Fruit fly (Drosophila melanogaster) whole organism, embryonic: ENCODE results near the gene CG5181.

ENCODE experiments used
- Adf1 ChIP-seq: fragments of 200-800 bp; sonication (Bioruptor generic); IDR thresholded peaks from 2 replicates; pipeline ENCODE4 v1.3.6; 2022; ENCODE audit warnings: missing biosample characterization, missing genetic modification characterization
- B-H2 ChIP-seq: fragments of 200-800 bp; sonication (Bioruptor generic); optimal IDR thresholded peaks from 2 replicates; lab custom pipeline; 2018; ENCODE audit warnings: missing biosample characterization, mild to moderate bottlenecking, missing genetic modification characterization
- BEAF-32 ChIP-seq: fragments of 200-800 bp; sonication (Bioruptor generic); optimal IDR thresholded peaks from 3 replicates; lab custom pipeline; 2017; ENCODE audit warnings: missing biosample characterization, missing genetic modification characterization, mild to moderate bottlenecking, moderate library complexity, missing genetic modification reagents
- CG10209 ChIP-seq: fragments of 200-800 bp; sonication (Bioruptor generic); optimal IDR thresholded peaks from 3 replicates; lab custom pipeline; 2017; ENCODE audit warnings: missing biosample characterization, mild to moderate bottlenecking, missing genetic modification characterization, missing genetic modification reagents
- CG10431 ChIP-seq: fragments of 200-800 bp; sonication (Bioruptor generic); optimal IDR thresholded peaks from 3 replicates; lab custom pipeline; 2018; ENCODE audit warnings: missing biosample characterization, mild to moderate bottlenecking, missing genetic modification characterization
- CG11247 ChIP-seq: fragments of 200-800 bp; sonication (Bioruptor generic); IDR thresholded peaks from 2 replicates; pipeline ENCODE4 v1.3.6; 2022; ENCODE audit warnings: missing biosample characterization, missing genetic modification characterization
- CG12236 ChIP-seq: fragments of 200-800 bp; sonication (Bioruptor generic); optimal IDR thresholded peaks from 2 replicates; lab custom pipeline; 2016; ENCODE audit warnings: missing biosample characterization, missing genetic modification characterization
- CG12659 ChIP-seq: fragments of 200-800 bp; sonication (Bioruptor generic); optimal IDR thresholded peaks from 3 replicates; lab custom pipeline; 2017; ENCODE audit warnings: mild to moderate bottlenecking, missing biosample characterization, missing genetic modification reagents, missing genetic modification characterization
- CG12769 ChIP-seq: fragments of 200-800 bp; sonication (Bioruptor generic); optimal IDR thresholded peaks from 2 replicates; lab custom pipeline; 2019; ENCODE audit warnings: missing biosample characterization, mild to moderate bottlenecking, missing genetic modification characterization, moderate library complexity
- CG13424 ChIP-seq: fragments of 200-800 bp; sonication (Bioruptor generic); optimal IDR thresholded peaks from 2 replicates; lab custom pipeline; 2019; ENCODE audit warnings: missing biosample characterization, mild to moderate bottlenecking, missing genetic modification characterization, moderate library complexity
- CG16779 ChIP-seq: fragments of 200-800 bp; sonication (Bioruptor generic); IDR thresholded peaks from 2 replicates; pipeline ENCODE4 v1.3.6; 2022; ENCODE audit warnings: missing biosample characterization, missing genetic modification characterization
- CG17361 ChIP-seq: fragments of 200-800 bp; sonication (Bioruptor generic); IDR thresholded peaks from 3 replicates; pipeline ENCODE4 v1.3.6; 2022; ENCODE audit warnings: missing biosample characterization, missing genetic modification characterization
- CG18262 ChIP-seq: fragments of 200-800 bp; optimal IDR thresholded peaks from 3 replicates; lab custom pipeline; 2019; ENCODE audit warnings: missing biosample characterization, mild to moderate bottlenecking, missing genetic modification characterization, moderate library complexity
- CG2116 ChIP-seq: fragments of 200-800 bp; sonication (Bioruptor generic); optimal IDR thresholded peaks from 3 replicates; lab custom pipeline; 2018; ENCODE audit warnings: missing biosample characterization, mild to moderate bottlenecking, missing genetic modification characterization
- CG2129 ChIP-seq: fragments of 200-800 bp; sonication (Bioruptor generic); IDR thresholded peaks from 2 replicates; pipeline ENCODE4 v1.3.6; 2022; ENCODE audit warnings: missing biosample characterization, missing genetic modification characterization; ENCODE audit not compliant: partially characterized antibody
- CG2712 ChIP-seq: fragments of 200-800 bp; optimal IDR thresholded peaks from 3 replicates; lab custom pipeline; 2019; ENCODE audit warnings: missing biosample characterization, mild to moderate bottlenecking, missing genetic modification characterization, moderate library complexity
- CG2875 ChIP-seq: fragments of 200-800 bp; sonication (Bioruptor generic); optimal IDR thresholded peaks from 2 replicates; lab custom pipeline; 2017; ENCODE audit warnings: missing biosample characterization, mild to moderate bottlenecking, missing genetic modification characterization, missing genetic modification reagents
- CG30403 ChIP-seq: fragments of 200-800 bp; sonication (Bioruptor generic); optimal IDR thresholded peaks from 3 replicates; lab custom pipeline; 2016; ENCODE audit warnings: missing biosample characterization, missing genetic modification characterization
- CG3065 ChIP-seq: fragments of 200-800 bp; sonication (Bioruptor generic); optimal IDR thresholded peaks from 2 replicates; lab custom pipeline; 2016; ENCODE audit warnings: missing biosample characterization, missing genetic modification characterization
- CG31365 ChIP-seq: fragments of 200-800 bp; sonication (Bioruptor generic); optimal IDR thresholded peaks from 2 replicates; lab custom pipeline; 2018; ENCODE audit warnings: missing biosample characterization, mild to moderate bottlenecking, missing genetic modification characterization
- CG33557 ChIP-seq: fragments of 200-800 bp; sonication (Bioruptor generic); optimal IDR thresholded peaks from 2 replicates; lab custom pipeline; 2019; ENCODE audit warnings: missing biosample characterization, mild to moderate bottlenecking, missing genetic modification characterization, moderate library complexity
- CG34376 ChIP-seq: fragments of 200-800 bp; sonication (Bioruptor generic); optimal IDR thresholded peaks from 2 replicates; lab custom pipeline; 2018; ENCODE audit warnings: missing biosample characterization, mild to moderate bottlenecking, missing genetic modification characterization
- CG7786 ChIP-seq: fragments of 200-800 bp; sonication (Bioruptor generic); optimal IDR thresholded peaks from 2 replicates; lab custom pipeline; 2016; ENCODE audit warnings: missing biosample characterization, missing genetic modification characterization
- CG9727 ChIP-seq: fragments of 200-800 bp; sonication (Bioruptor generic); optimal IDR thresholded peaks from 3 replicates; lab custom pipeline; 2017; ENCODE audit warnings: missing biosample characterization, mild to moderate bottlenecking, missing genetic modification characterization
- CG9797 ChIP-seq: fragments of 200-800 bp; sonication (Bioruptor generic); optimal IDR thresholded peaks from 3 replicates; lab custom pipeline; 2018; ENCODE audit warnings: missing biosample characterization, mild to moderate bottlenecking, missing genetic modification characterization
- D ChIP-seq, 2 experiments: fragments of 200-800 bp in 1 of 2; fragments of >200 bp in 1 of 2; sonication (Bioruptor generic) in 1 of 2; optimal IDR thresholded peaks; 2 replicates in 1 of 2; 3 replicates in 1 of 2; lab custom pipeline; 2017; ENCODE audit warnings: mild to moderate bottlenecking in 1 of 2, missing biosample characterization in 1 of 2, missing genetic modification characterization in 1 of 2, missing genetic modification reagents in 1 of 2
- Dref ChIP-seq: fragments of 200-800 bp; sonication (Bioruptor generic); IDR thresholded peaks from 2 replicates; pipeline ENCODE4 v1.3.6; 2022; ENCODE audit warnings: missing biosample characterization, missing genetic modification characterization
- H2.0 ChIP-seq: fragments of 200-800 bp; sonication (Bioruptor generic); IDR thresholded peaks from 2 replicates; pipeline ENCODE4 v1.3.6; 2022; ENCODE audit warnings: missing biosample characterization, missing genetic modification characterization
- Hand ChIP-seq: fragments of 200-800 bp; sonication (Bioruptor generic); optimal IDR thresholded peaks from 2 replicates; lab custom pipeline; 2017; ENCODE audit warnings: mild to moderate bottlenecking, missing biosample characterization, missing genetic modification reagents, missing genetic modification characterization
- ara ChIP-seq: fragments of 200-800 bp; sonication (Bioruptor generic); IDR thresholded peaks from 2 replicates; pipeline ENCODE4 v1.3.6; 2022; ENCODE audit warnings: missing biosample characterization, missing genetic modification characterization
- bbx ChIP-seq: fragments of 200-800 bp; sonication (Bioruptor generic); IDR thresholded peaks from 2 replicates; pipeline ENCODE4 v1.3.6; 2022; ENCODE audit warnings: missing biosample characterization, missing genetic modification characterization; ENCODE audit not compliant: partially characterized antibody
- bigmax ChIP-seq: fragments of 200-800 bp; sonication (Bioruptor generic); optimal IDR thresholded peaks from 2 replicates; lab custom pipeline; 2018; ENCODE audit warnings: missing biosample characterization, mild to moderate bottlenecking, missing genetic modification characterization
- cas ChIP-seq: fragments of 200-800 bp; sonication (Bioruptor generic); IDR thresholded peaks from 2 replicates; pipeline ENCODE4 v1.3.6; 2022; ENCODE audit warnings: missing biosample characterization, missing genetic modification characterization
- cato ChIP-seq: fragments of 200-800 bp; sonication (Bioruptor generic); optimal IDR thresholded peaks from 2 replicates; lab custom pipeline; 2016; ENCODE audit warnings: missing biosample characterization, missing genetic modification characterization, borderline replicate concordance
- en ChIP-seq: fragments of 200-800 bp; sonication (Bioruptor generic); optimal IDR thresholded peaks from 2 replicates; lab custom pipeline; 2016; ENCODE audit warnings: missing biosample characterization, missing genetic modification characterization
- fd96Cb ChIP-seq: fragments of 200-800 bp; sonication (Bioruptor generic); optimal IDR thresholded peaks from 2 replicates; lab custom pipeline; 2018; ENCODE audit warnings: missing biosample characterization, mild to moderate bottlenecking, missing genetic modification characterization, moderate library complexity
- gfzf ChIP-seq: fragments of 200-800 bp; sonication (Bioruptor generic); optimal IDR thresholded peaks from 2 replicates; lab custom pipeline; 2016; ENCODE audit warnings: missing biosample characterization, mild to moderate bottlenecking, missing genetic modification characterization, moderate library complexity
- inv ChIP-seq: fragments of 200-800 bp; sonication (Bioruptor generic); IDR thresholded peaks from 2 replicates; pipeline ENCODE4 v1.3.6; 2022; ENCODE audit warnings: missing biosample characterization, missing genetic modification characterization; ENCODE audit not compliant: partially characterized antibody
- nerfin-1 ChIP-seq: fragments of 200-800 bp; sonication (Bioruptor generic); optimal IDR thresholded peaks from 3 replicates; lab custom pipeline; 2019; ENCODE audit warnings: missing biosample characterization, mild to moderate bottlenecking, missing genetic modification characterization, moderate library complexity
- pan ChIP-seq, 4 experiments: fragments of >200 bp in 3 of 4; fragments of 200-800 bp in 1 of 4; sonication (Bioruptor generic) in 1 of 4; optimal IDR thresholded peaks in 3 of 4; IDR thresholded peaks in 1 of 4; 2 replicates each; pipeline versions ENCODE4 v1.3.6 to Lab custom; 2017 to 2022; ENCODE audit warnings: missing biosample characterization in 2 of 4, missing genetic modification characterization in 2 of 4, mixed read lengths in 1 of 4
- prd ChIP-seq, 3 experiments: fragments of >200 bp in 2 of 3; fragments of 200-800 bp in 1 of 3; sonication (Bioruptor generic) in 1 of 3; optimal IDR thresholded peaks in 2 of 3; IDR thresholded peaks in 1 of 3; 2 replicates in 2 of 3; 3 replicates in 1 of 3; pipeline versions ENCODE4 v1.3.6 to Lab custom; 2017 to 2022; ENCODE audit warnings: missing biosample characterization in 1 of 3, missing genetic modification characterization in 1 of 3
- rib ChIP-seq: fragments of 200-800 bp; sonication (Bioruptor generic); IDR thresholded peaks from 2 replicates; pipeline ENCODE4 v1.3.6; 2022; ENCODE audit warnings: missing biosample characterization, missing genetic modification characterization
- sqz ChIP-seq: fragments of 200-800 bp; sonication (Bioruptor generic); optimal IDR thresholded peaks from 3 replicates; lab custom pipeline; 2018; ENCODE audit warnings: missing biosample characterization, mild to moderate bottlenecking, missing genetic modification characterization
- tap ChIP-seq: fragments of 200-800 bp; optimal IDR thresholded peaks from 3 replicates; lab custom pipeline; 2019; ENCODE audit warnings: missing biosample characterization, mild to moderate bottlenecking, missing genetic modification characterization, moderate library complexity
- vvl ChIP-seq: fragments of 200-800 bp; sonication (Bioruptor generic); IDR thresholded peaks from 2 replicates; pipeline ENCODE4 v1.3.6; 2022; ENCODE audit warnings: missing biosample characterization, missing genetic modification characterization

CG5181 gene

dm6 chr2L:7420305-7421287 is 11.0 kb upstream of the CG5181 start (continued):
- no peak for TF ChIP-seq CG33557 (GFP tag; lab: Kevin White, UChicago)
- TF ChIP-seq CG2712, result peak; percentile 19
- TF ChIP-seq CG11247, result peak; percentile 51; the same call in 1 of the 2 replicates
- TF ChIP-seq vvl (GFP tag; lab: Robert Waterston, UW), result peak; percentile 69
- peak; percentile 61 for TF ChIP-seq H2.0
- TF ChIP-seq gfzf, result no peak
- TF ChIP-seq CG10431, result no peak
- no peak for TF ChIP-seq CG34376
- TF ChIP-seq CG2129, result no peak
- peak; percentile 79 for TF ChIP-seq rib
- no peak for TF ChIP-seq en (GFP tag; lab: Kevin White, UChicago)
- peak; percentile 47; the same call in 1 of the 3 replicates for TF ChIP-seq CG17361 (GFP tag; lab: Robert Waterston, UW)
- TF ChIP-seq inv, result no peak
- TF ChIP-seq ara (GFP tag; lab: Robert Waterston, UW), result peak; percentile 61
- no peak for TF ChIP-seq nerfin-1 (tag; lab: Kevin White, UChicago)
- TF ChIP-seq Adf1 (GFP tag; lab: Robert Waterston, UW), result peak; percentile 18
- TF ChIP-seq CG9727 (GFP tag; lab: Kevin White, UChicago), result peak; percentile 75
- peak; percentile 62 for TF ChIP-seq CG12659 (GFP tag; lab: Kevin White, UChicago)
- no peak for TF ChIP-seq sqz
- TF ChIP-seq CG2875 (GFP tag; lab: Kevin White, UChicago), result no peak
- peak; percentile 42 for TF ChIP-seq cato
- no peak for TF ChIP-seq CG12236 (GFP tag; lab: Kevin White, UChicago)
- TF ChIP-seq B-H2 (GFP tag; lab: Kevin White, UChicago), result no peak
- peak; percentile 37 for TF ChIP-seq CG13424 (tag; lab: Kevin White, UChicago)
- peak; percentile 86 for TF ChIP-seq CG12769
- no peak for TF ChIP-seq CG3065 (GFP tag; lab: Kevin White, UChicago)
- TF ChIP-seq bigmax (GFP tag; lab: Kevin White, UChicago), result no peak
- TF ChIP-seq cas (GFP tag; lab: Robert Waterston, UW), result no peak
- TF ChIP-seq tap, result no peak
- TF ChIP-seq prd (optimal IDR thresholded peaks at IDR 0.05; lab: Kevin White, UChicago), result no peak
- TF ChIP-seq prd (GFP tag; IDR thresholded peaks at IDR 0.05; lab: Robert Waterston, UW), result peak; percentile 81
- no peak for TF ChIP-seq CG9797 (GFP tag; lab: Kevin White, UChicago)
- no peak for TF ChIP-seq D (optimal IDR thresholded peaks at IDR 0.05; lab: Kevin White, UChicago)
- peak; percentile 30 for TF ChIP-seq D (GFP tag; optimal IDR thresholded peaks at IDR 0.05; lab: Kevin White, UChicago)
- TF ChIP-seq CG18262, result peak; percentile 47
- TF ChIP-seq CG16779 (GFP tag; lab: Robert Waterston, UW), result peak; percentile 63; the same call in 1 of the 2 replicates
- TF ChIP-seq CG7786 (GFP tag; lab: Kevin White, UChicago), result peak; percentile 82
- no peak for TF ChIP-seq pan (optimal IDR thresholded peaks at IDR 0.05; lab: Kevin White, UChicago)
- TF ChIP-seq pan (GFP tag; optimal IDR thresholded peaks at IDR 0.05 in 1 of 2, IDR thresholded peaks at IDR 0.05 in 1 of 2), result peak in 1 of 2 experiments; percentile 54
- TF ChIP-seq CG2116 (GFP tag; lab: Kevin White, UChicago), result peak; percentile 7
- peak; percentile 74 for TF ChIP-seq Hand (GFP tag; lab: Kevin White, UChicago)
- no peak for TF ChIP-seq bbx (GFP tag; lab: Robert Waterston, UW)
- TF ChIP-seq CG10209 (GFP tag; lab: Kevin White, UChicago), result peak; percentile 52
- peak; percentile 38 for TF ChIP-seq fd96Cb
- no peak for TF ChIP-seq BEAF-32 (GFP tag; lab: Kevin White, UChicago)
- no peak for TF ChIP-seq Dref (GFP tag; lab: Robert Waterston, UW)
- TF ChIP-seq CG30403 (GFP tag; lab: Kevin White, UChicago), result peak; percentile 78
- no peak for TF ChIP-seq CG31365 (tag; lab: Kevin White, UChicago)
